Worm (Caenorhabditis elegans): ENCODE data around the gene F43C11.7.

The F43C11.7 gene

ce11 chrII:2356795-2357194 lies 21.1 kb downstream of the F43C11.7 start, which contains the start of gene F43C11.1:
Gene F43C11.1, plus strand, starts transcription at chrII:2357095.
- TF ChIP-seq ceh-43 (GFP tag; optimal IDR thresholded peaks at IDR 0.05) = no peak
- TF ChIP-seq elt-1 (tag; optimal IDR thresholded peaks at IDR 0.05; ENCODE audit: borderline replicate concordance, insufficient read depth) = no peak

ce11 chrII:2359965-2360364 lies 24.3 kb downstream of the F43C11.7 start, which contains the start of gene F43C11.16:
Gene F43C11.16, minus strand, starts transcription at chrII:2360065.
- no peak for TF ChIP-seq lin-32 (GFP tag; optimal IDR thresholded peaks at IDR 0.05)
- no peak for TF ChIP-seq mab-5 (tag; optimal IDR thresholded peaks at IDR 0.05)
- no peak for TF ChIP-seq ceh-83 (GFP tag; optimal IDR thresholded peaks at IDR 0.05)
- TF ChIP-seq unc-39 (tag; optimal IDR thresholded peaks at IDR 0.05) = no peak
- no peak for TF ChIP-seq unc-62 (GFP tag; optimal IDR thresholded peaks at IDR 0.05)
- TF ChIP-seq bed-3 (GFP tag; optimal IDR thresholded peaks at IDR 0.05) = no peak
- no peak for TF ChIP-seq elt-3 (tag; optimal IDR thresholded peaks at IDR 0.05)
- TF ChIP-seq ces-1 (GFP tag; optimal IDR thresholded peaks at IDR 0.05) = no peak
- TF ChIP-seq drap-1 (GFP tag; optimal IDR thresholded peaks at IDR 0.05) = no peak
- no peak for TF ChIP-seq nhr-76 (tag; optimal IDR thresholded peaks at IDR 0.05)
- TF ChIP-seq unc-120 (tag; optimal IDR thresholded peaks at IDR 0.05; ENCODE audit: poor library complexity, severe bottlenecking) = no peak
- TF ChIP-seq snpc-4 (tag; optimal IDR thresholded peaks at IDR 0.05) = no peak
- no peak for TF ChIP-seq ceh-43 (GFP tag; optimal IDR thresholded peaks at IDR 0.05)
- no peak for TF ChIP-seq mep-1 (tag; optimal IDR thresholded peaks at IDR 0.05)
- TF ChIP-seq nhr-237 (tag; optimal IDR thresholded peaks at IDR 0.05) = no peak
- TF ChIP-seq hlh-1 (tag; optimal IDR thresholded peaks at IDR 0.05) = no peak
- TF ChIP-seq flh-1 (GFP tag; optimal IDR thresholded peaks at IDR 0.05) = no peak

- TF ChIP-seq unc-62 (GFP tag; optimal IDR thresholded peaks at IDR 0.05) (no peak), sptf-1 (tag; optimal IDR thresholded peaks at IDR 0.05) (no peak), unc-39 (tag; optimal IDR thresholded peaks at IDR 0.05) (no peak), elt-1 (tag; optimal IDR thresholded peaks at IDR 0.05; ENCODE audit: borderline replicate concordance, insufficient read depth) (no peak), zip-8 (tag; optimal IDR thresholded peaks at IDR 0.05) (no peak), ceh-43 (GFP tag; optimal IDR thresholded peaks at IDR 0.05) (no peak), pha-4 (tag; optimal IDR thresholded peaks at IDR 0.05) (no peak), sem-2 (GFP tag; optimal IDR thresholded peaks at IDR 0.05) (no peak), unc-120 (tag; optimal IDR thresholded peaks at IDR 0.05; ENCODE audit: poor library complexity, severe bottlenecking) (no peak), ceh-39 (tag; optimal IDR thresholded peaks at IDR 0.05) (no peak), drap-1 (GFP tag; optimal IDR thresholded peaks at IDR 0.05) (no peak)
These were observed 28.0 kb downstream of the F43C11.7 start, which contains the start of gene F43C11.11 for ce11 chrII:2363673-2364072. Gene F43C11.11, minus strand, starts transcription at chrII:2363773.

ce11 chrII:2366623-2367365 lies 31.1 kb downstream of the F43C11.7 start, which contains the start of the genes F43C11.12 and F16G10.5:
Gene F43C11.12, minus strand, starts transcription at chrII:2366723.
Gene F16G10.5, plus strand, starts transcription at chrII:2367315.
- no peak for TF ChIP-seq lin-13 (tag; optimal IDR thresholded peaks at IDR 0.05)
- no peak for TF ChIP-seq bed-3 (GFP tag; optimal IDR thresholded peaks at IDR 0.05)
- TF ChIP-seq snpc-4 (tag; optimal IDR thresholded peaks at IDR 0.05) = no peak
- no peak for TF ChIP-seq nhr-12 (tag; optimal IDR thresholded peaks at IDR 0.05)
- TF ChIP-seq nhr-237 (tag; optimal IDR thresholded peaks at IDR 0.05) = no peak
- no peak for TF ChIP-seq M03D4.4 (tag; optimal IDR thresholded peaks at IDR 0.05)
- TF ChIP-seq cnd-1 (tag; optimal IDR thresholded peaks at IDR 0.05) = no peak
- TF ChIP-seq ceh-39 (tag; optimal IDR thresholded peaks at IDR 0.05) = no peak
- no peak for TF ChIP-seq drap-1 (GFP tag; optimal IDR thresholded peaks at IDR 0.05)
- no peak for TF ChIP-seq tbx-8 (GFP tag; optimal IDR thresholded peaks at IDR 0.05)
- TF ChIP-seq mls-2 (tag; optimal IDR thresholded peaks at IDR 0.05) = no peak
- no peak for TF ChIP-seq sptf-1 (tag; optimal IDR thresholded peaks at IDR 0.05)
- no peak for TF ChIP-seq ztf-11 (tag; optimal IDR thresholded peaks at IDR 0.05)
- no peak for TF ChIP-seq unc-62 (GFP tag; optimal IDR thresholded peaks at IDR 0.05)
- TF ChIP-seq ceh-83 (GFP tag; optimal IDR thresholded peaks at IDR 0.05) = no peak
- TF ChIP-seq blmp-1 (tag; optimal IDR thresholded peaks at IDR 0.05) = no peak

ce11 chrII:2368956-2369355 lies 33.3 kb downstream of the F43C11.7 start, which contains the start of gene hpo-25:
Gene hpo-25, plus strand, starts transcription at chrII:2369256.
- no peak for TF ChIP-seq nhr-28 (tag; optimal IDR thresholded peaks at IDR 0.05)
- no peak for TF ChIP-seq unc-62 (GFP tag; optimal IDR thresholded peaks at IDR 0.05)
- no peak for TF ChIP-seq lsy-2 (tag; optimal IDR thresholded peaks at IDR 0.05)
- no peak for TF ChIP-seq elt-3 (tag; optimal IDR thresholded peaks at IDR 0.05)
- no peak for TF ChIP-seq hlh-1 (tag; optimal IDR thresholded peaks at IDR 0.05)
- TF ChIP-seq elt-1 (tag; optimal IDR thresholded peaks at IDR 0.05; ENCODE audit: borderline replicate concordance, insufficient read depth) = no peak
- no peak for TF ChIP-seq unc-39 (tag; optimal IDR thresholded peaks at IDR 0.05)
- TF ChIP-seq pha-4 (tag; optimal IDR thresholded peaks at IDR 0.05) = no peak
- no peak for TF ChIP-seq unc-120 (tag; optimal IDR thresholded peaks at IDR 0.05; ENCODE audit: poor library complexity, severe bottlenecking)
- TF ChIP-seq drap-1 (GFP tag; optimal IDR thresholded peaks at IDR 0.05) = no peak
- TF ChIP-seq tbx-8 (GFP tag; optimal IDR thresholded peaks at IDR 0.05) = no peak
- no peak for TF ChIP-seq nhr-2 (tag; optimal IDR thresholded peaks at IDR 0.05)
- TF ChIP-seq blmp-1 (tag; optimal IDR thresholded peaks at IDR 0.05) = no peak
